Fruit fly (Drosophila melanogaster) whole organism, embryonic: ENCODE data around the gene CG9628.

Experiments used
- Abd-B ChIP-seq: fragments of 200-800 bp; sonication (Bioruptor generic); optimal IDR thresholded peaks from 2 replicates; lab custom pipeline; 2018; ENCODE audit warnings: missing biosample characterization, mild to moderate bottlenecking, missing genetic modification characterization, moderate library complexity
- Asciz ChIP-seq: fragments of 200-800 bp; sonication (Bioruptor generic); optimal IDR thresholded peaks from 2 replicates; lab custom pipeline; 2017; ENCODE audit warnings: missing biosample characterization, mild to moderate bottlenecking, missing genetic modification characterization, missing genetic modification reagents
- C15 ChIP-seq: fragments of 200-800 bp; sonication (Bioruptor generic); IDR thresholded peaks from 3 replicates; pipeline ENCODE4 v1.3.6; 2022; ENCODE audit warnings: missing biosample characterization, missing genetic modification characterization
- CG11456 ChIP-seq: fragments of 200-800 bp; sonication (Bioruptor generic); IDR thresholded peaks from 3 replicates; pipeline ENCODE4 v1.3.6; 2022; ENCODE audit warnings: missing biosample characterization, missing genetic modification characterization
- CG11696 ChIP-seq: fragments of 200-800 bp; sonication (Bioruptor generic); IDR thresholded peaks from 2 replicates; pipeline ENCODE4 v1.3.6; 2022; ENCODE audit warnings: missing biosample characterization, missing genetic modification characterization
- CG12744 ChIP-seq: fragments of 200-800 bp; sonication (Bioruptor generic); optimal IDR thresholded peaks from 2 replicates; lab custom pipeline; 2016; ENCODE audit warnings: missing biosample characterization, missing genetic modification characterization
- CG12769 ChIP-seq: fragments of 200-800 bp; sonication (Bioruptor generic); optimal IDR thresholded peaks from 2 replicates; lab custom pipeline; 2019; ENCODE audit warnings: missing biosample characterization, mild to moderate bottlenecking, missing genetic modification characterization, moderate library complexity
- CG13296 ChIP-seq: fragments of 200-800 bp; sonication (Bioruptor generic); optimal IDR thresholded peaks from 3 replicates; lab custom pipeline; 2018; ENCODE audit warnings: missing biosample characterization, mild to moderate bottlenecking, missing genetic modification characterization
- CG1529 ChIP-seq: fragments of 200-800 bp; sonication (Bioruptor generic); optimal IDR thresholded peaks from 3 replicates; lab custom pipeline; 2018; ENCODE audit warnings: missing biosample characterization, missing genetic modification characterization
- CG15696 ChIP-seq: fragments of 200-800 bp; sonication (Bioruptor generic); optimal IDR thresholded peaks from 2 replicates; lab custom pipeline; 2019; ENCODE audit warnings: missing biosample characterization, mild to moderate bottlenecking, missing genetic modification characterization, moderate library complexity
- CG30403 ChIP-seq: fragments of 200-800 bp; sonication (Bioruptor generic); optimal IDR thresholded peaks from 3 replicates; lab custom pipeline; 2016; ENCODE audit warnings: missing biosample characterization, missing genetic modification characterization
- CG32532 ChIP-seq: fragments of 200-800 bp; sonication (Bioruptor generic); IDR thresholded peaks from 2 replicates; pipeline ENCODE4 v1.3.6; 2022; ENCODE audit warnings: missing biosample characterization, missing genetic modification characterization
- CG3847 ChIP-seq: fragments of 200-800 bp; sonication (Bioruptor generic); IDR thresholded peaks from 2 replicates; pipeline ENCODE4 v1.3.6; 2022; ENCODE audit warnings: missing biosample characterization, missing genetic modification characterization
- CG4404 ChIP-seq: fragments of 200-800 bp; sonication (Bioruptor generic); IDR thresholded peaks from 2 replicates; pipeline ENCODE4 v1.3.6; 2022; ENCODE audit warnings: missing biosample characterization, missing genetic modification characterization
- CG6683 ChIP-seq: fragments of 200-800 bp; sonication (Bioruptor generic); optimal IDR thresholded peaks from 2 replicates; lab custom pipeline; 2017; ENCODE audit warnings: missing biosample characterization, mild to moderate bottlenecking, missing genetic modification characterization, missing genetic modification reagents
- CG7928 ChIP-seq: fragments of 200-800 bp; sonication (Bioruptor generic); optimal IDR thresholded peaks from 2 replicates; lab custom pipeline; 2017; ENCODE audit warnings: missing biosample characterization, mild to moderate bottlenecking, missing genetic modification characterization
- CG9215 ChIP-seq: fragments of 200-800 bp; sonication (Bioruptor generic); IDR thresholded peaks from 2 replicates; pipeline ENCODE4 v1.3.6; 2022; ENCODE audit warnings: missing biosample characterization, missing genetic modification characterization
- CkIIα-i1 ChIP-seq: fragments of 200-800 bp; sonication (Bioruptor generic); IDR thresholded peaks from 2 replicates; pipeline ENCODE4 v1.3.6; 2022; ENCODE audit warnings: missing biosample characterization, missing genetic modification characterization
- CrebB ChIP-seq: fragments of 200-800 bp; sonication (Bioruptor generic); optimal IDR thresholded peaks from 3 replicates; lab custom pipeline; 2018; ENCODE audit warnings: missing biosample characterization, mild to moderate bottlenecking, missing genetic modification characterization
- Dek ChIP-seq: fragments of 200-800 bp; sonication (Bioruptor generic); optimal IDR thresholded peaks from 3 replicates; lab custom pipeline; 2019; ENCODE audit warnings: missing biosample characterization, mild to moderate bottlenecking, missing genetic modification characterization, moderate library complexity
- HHEX ChIP-seq: fragments of 200-800 bp; sonication (Bioruptor generic); optimal IDR thresholded peaks from 3 replicates; lab custom pipeline; 2017; ENCODE audit warnings: missing biosample characterization, mild to moderate bottlenecking, missing genetic modification characterization, missing genetic modification reagents
- HmgZ ChIP-seq: fragments of 200-800 bp; sonication (Bioruptor generic); optimal IDR thresholded peaks from 2 replicates; lab custom pipeline; 2018; ENCODE audit warnings: missing biosample characterization, mild to moderate bottlenecking, missing genetic modification characterization
- Hmr ChIP-seq: fragments of 200-800 bp; sonication (Bioruptor generic); optimal IDR thresholded peaks from 3 replicates; lab custom pipeline; 2017; ENCODE audit warnings: mild to moderate bottlenecking, missing biosample characterization, missing genetic modification reagents, missing genetic modification characterization
- Hr39 ChIP-seq: fragments of >200 bp; optimal IDR thresholded peaks from 2 replicates; lab custom pipeline; 2017
- NFAT ChIP-seq: fragments of 200-800 bp; sonication (Bioruptor generic); IDR thresholded peaks from 2 replicates; pipeline ENCODE4 v1.3.6; 2022; ENCODE audit warnings: missing biosample characterization, missing genetic modification characterization
- Nf-YC ChIP-seq: fragments of 200-800 bp; optimal IDR thresholded peaks from 3 replicates; lab custom pipeline; 2019; ENCODE audit warnings: missing biosample characterization, mild to moderate bottlenecking, missing genetic modification characterization, moderate library complexity
- PHDP ChIP-seq: fragments of 200-800 bp; sonication (Bioruptor generic); optimal IDR thresholded peaks from 3 replicates; lab custom pipeline; 2018; ENCODE audit warnings: missing biosample characterization, mild to moderate bottlenecking, missing genetic modification characterization, moderate library complexity
- Vsx1 ChIP-seq: fragments of 200-800 bp; sonication (Bioruptor generic); optimal IDR thresholded peaks from 2 replicates; lab custom pipeline; 2017; ENCODE audit warnings: missing biosample characterization, mild to moderate bottlenecking, missing genetic modification characterization, missing genetic modification reagents
- bcd ChIP-seq: fragments of 200-800 bp; sonication (Bioruptor generic); optimal IDR thresholded peaks from 2 replicates; lab custom pipeline; 2017; ENCODE audit warnings: missing biosample characterization, mild to moderate bottlenecking, missing genetic modification characterization
- chinmo ChIP-seq: fragments of 200-800 bp; sonication (Bioruptor generic); IDR thresholded peaks from 4 replicates; pipeline ENCODE4 v1.3.6; 2022; ENCODE audit warnings: missing biosample characterization, missing genetic modification characterization; ENCODE audit not compliant: partially characterized antibody
- dpn ChIP-seq, 2 experiments: fragments of 200-800 bp; sonication (Bioruptor generic); optimal IDR thresholded peaks; 3 replicates each; lab custom pipeline; 2016; ENCODE audit warnings: missing biosample characterization in 2 of 2, missing genetic modification characterization in 2 of 2
- fd102C ChIP-seq: fragments of 200-800 bp; sonication (Bioruptor generic); optimal IDR thresholded peaks from 2 replicates; lab custom pipeline; 2018; ENCODE audit warnings: missing biosample characterization, mild to moderate bottlenecking, missing genetic modification characterization, moderate library complexity
- fd64A ChIP-seq: fragments of 200-800 bp; sonication (Bioruptor generic); optimal IDR thresholded peaks from 3 replicates; lab custom pipeline; 2018; ENCODE audit warnings: missing biosample characterization, mild to moderate bottlenecking, missing genetic modification characterization
- ftz-f1 ChIP-seq: fragments of 200-800 bp; sonication (Bioruptor generic); optimal IDR thresholded peaks from 2 replicates; lab custom pipeline; 2016; ENCODE audit warnings: missing biosample characterization, missing genetic modification characterization
- gsb ChIP-seq: fragments of 200-800 bp; sonication (Bioruptor generic); IDR thresholded peaks from 2 replicates; pipeline ENCODE4 v1.3.6; 2022; ENCODE audit warnings: missing biosample characterization, missing genetic modification characterization
- ham ChIP-seq: fragments of 200-800 bp; sonication (Bioruptor generic); IDR thresholded peaks from 2 replicates; pipeline ENCODE4 v1.3.6; 2022; ENCODE audit warnings: missing biosample characterization, missing genetic modification characterization
- hbn ChIP-seq: fragments of 200-800 bp; sonication (Bioruptor generic); IDR thresholded peaks from 2 replicates; pipeline ENCODE4 v1.3.6; 2022; ENCODE audit warnings: missing biosample characterization, missing genetic modification characterization; ENCODE audit not compliant: partially characterized antibody
- pan ChIP-seq, 4 experiments: fragments of >200 bp in 3 of 4; fragments of 200-800 bp in 1 of 4; sonication (Bioruptor generic) in 1 of 4; optimal IDR thresholded peaks in 3 of 4; IDR thresholded peaks in 1 of 4; 2 replicates each; pipeline versions ENCODE4 v1.3.6 to Lab custom; 2017 to 2022; ENCODE audit warnings: missing biosample characterization in 2 of 4, missing genetic modification characterization in 2 of 4, mixed read lengths in 1 of 4
- repo ChIP-seq: fragments of 200-800 bp; sonication (Bioruptor generic); optimal IDR thresholded peaks from 2 replicates; lab custom pipeline; 2016; ENCODE audit warnings: missing biosample characterization, missing genetic modification characterization
- slp2 ChIP-seq: fragments of 200-800 bp; sonication (Bioruptor generic); optimal IDR thresholded peaks from 2 replicates; lab custom pipeline; 2016; ENCODE audit warnings: missing biosample characterization, missing genetic modification characterization
- sna ChIP-seq: fragments of 200-800 bp; sonication (Bioruptor generic); IDR thresholded peaks from 2 replicates; pipeline ENCODE4 v1.3.6; 2022; ENCODE audit warnings: missing biosample characterization, missing genetic modification characterization; ENCODE audit not compliant: partially characterized antibody
- sob ChIP-seq: fragments of 200-800 bp; sonication (Bioruptor generic); IDR thresholded peaks from 2 replicates; pipeline ENCODE4 v1.3.6; 2022; ENCODE audit warnings: missing biosample characterization, missing genetic modification characterization
- sqz ChIP-seq: fragments of 200-800 bp; sonication (Bioruptor generic); optimal IDR thresholded peaks from 3 replicates; lab custom pipeline; 2018; ENCODE audit warnings: missing biosample characterization, mild to moderate bottlenecking, missing genetic modification characterization
- tap ChIP-seq: fragments of 200-800 bp; optimal IDR thresholded peaks from 3 replicates; lab custom pipeline; 2019; ENCODE audit warnings: missing biosample characterization, mild to moderate bottlenecking, missing genetic modification characterization, moderate library complexity
- tgo ChIP-seq: fragments of 200-800 bp; sonication (Bioruptor generic); IDR thresholded peaks from 3 replicates; pipeline ENCODE4 v1.3.6; 2022; ENCODE audit warnings: missing biosample characterization, missing genetic modification characterization
- unc-4 ChIP-seq: fragments of 200-800 bp; sonication (Bioruptor generic); IDR thresholded peaks from 2 replicates; pipeline ENCODE4 v1.3.6; 2022; ENCODE audit warnings: missing biosample characterization, missing genetic modification characterization; ENCODE audit not compliant: partially characterized antibody
- wdn ChIP-seq: fragments of 200-800 bp; sonication (Bioruptor generic); IDR thresholded peaks from 2 replicates; pipeline ENCODE4 v1.3.6; 2022; ENCODE audit warnings: missing biosample characterization, missing genetic modification characterization
- wek ChIP-seq: fragments of 200-800 bp; sonication (Bioruptor generic); optimal IDR thresholded peaks from 3 replicates; lab custom pipeline; 2018; ENCODE audit warnings: missing biosample characterization, mild to moderate bottlenecking, missing genetic modification characterization, moderate library complexity
- zen ChIP-seq: fragments of 200-800 bp; sonication (Bioruptor generic); optimal IDR thresholded peaks from 3 replicates; lab custom pipeline; 2018; ENCODE audit warnings: missing biosample characterization, mild to moderate bottlenecking, missing genetic modification characterization, moderate library complexity

Gene CG9628

DNA sequence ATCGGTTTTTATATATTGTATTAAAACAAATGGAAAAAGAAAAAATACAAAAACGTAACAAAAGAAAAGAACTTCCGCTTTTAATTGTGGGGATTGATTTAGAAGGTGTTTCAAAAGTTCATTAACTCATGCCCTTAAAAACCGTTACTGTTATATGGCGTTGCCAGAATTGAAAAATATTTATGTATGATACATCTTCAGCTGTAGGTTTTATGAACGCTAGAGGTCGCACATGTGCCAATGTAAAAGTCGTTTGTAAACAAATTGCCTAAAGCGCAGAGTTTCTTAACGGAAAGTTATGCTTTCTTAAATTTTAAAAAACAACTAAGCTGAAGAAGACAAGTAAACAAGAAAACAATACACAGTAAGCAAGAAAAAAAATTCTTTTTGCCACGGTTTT is 49.0 kb downstream of the CG9628 start (continued):
- TF ChIP-seq NFAT (no peak; the same call in 1 of the 2 replicates), bcd (no peak), CG15696 (tag; lab: Kevin White, UChicago) (peak; percentile 28), HmgZ (tag; lab: Kevin White, UChicago) (peak; percentile 24), pan (optimal IDR thresholded peaks at IDR 0.05; lab: Kevin White, UChicago) (no peak), pan (GFP tag; optimal IDR thresholded peaks at IDR 0.05 in 1 of 2, IDR thresholded peaks at IDR 0.05 in 1 of 2) (no peak), Abd-B (GFP tag; lab: Kevin White, UChicago) (peak; percentile 4), repo (GFP tag; lab: Kevin White, UChicago) (no peak), CG11456 (GFP tag; lab: Robert Waterston, UW) (peak; percentile 58; the same call in 1 of the 3 replicates), sna (GFP tag; lab: Robert Waterston, UW) (no peak), sob (GFP tag; lab: Robert Waterston, UW) (0 out of 2 replicates have a peak, but pooled peaks have one; percentile 14), wdn (GFP tag; lab: Robert Waterston, UW) (no peak), zen (tag; lab: Kevin White, UChicago) (peak; percentile 21), CG1529 (GFP tag; lab: Kevin White, UChicago) (no peak), CG4404 (no peak), wek (GFP tag; lab: Kevin White, UChicago) (no peak), fd64A (GFP tag; lab: Kevin White, UChicago) (no peak), Dek (tag; lab: Kevin White, UChicago) (peak; percentile 43), gsb (GFP tag; lab: Robert Waterston, UW) (no peak), ham (no peak), Hmr (GFP tag; lab: Kevin White, UChicago) (peak; percentile 35), CG3847 (GFP tag; lab: Robert Waterston, UW) (peak; percentile 60), Vsx1 (GFP tag; lab: Kevin White, UChicago) (no peak)

DNA sequence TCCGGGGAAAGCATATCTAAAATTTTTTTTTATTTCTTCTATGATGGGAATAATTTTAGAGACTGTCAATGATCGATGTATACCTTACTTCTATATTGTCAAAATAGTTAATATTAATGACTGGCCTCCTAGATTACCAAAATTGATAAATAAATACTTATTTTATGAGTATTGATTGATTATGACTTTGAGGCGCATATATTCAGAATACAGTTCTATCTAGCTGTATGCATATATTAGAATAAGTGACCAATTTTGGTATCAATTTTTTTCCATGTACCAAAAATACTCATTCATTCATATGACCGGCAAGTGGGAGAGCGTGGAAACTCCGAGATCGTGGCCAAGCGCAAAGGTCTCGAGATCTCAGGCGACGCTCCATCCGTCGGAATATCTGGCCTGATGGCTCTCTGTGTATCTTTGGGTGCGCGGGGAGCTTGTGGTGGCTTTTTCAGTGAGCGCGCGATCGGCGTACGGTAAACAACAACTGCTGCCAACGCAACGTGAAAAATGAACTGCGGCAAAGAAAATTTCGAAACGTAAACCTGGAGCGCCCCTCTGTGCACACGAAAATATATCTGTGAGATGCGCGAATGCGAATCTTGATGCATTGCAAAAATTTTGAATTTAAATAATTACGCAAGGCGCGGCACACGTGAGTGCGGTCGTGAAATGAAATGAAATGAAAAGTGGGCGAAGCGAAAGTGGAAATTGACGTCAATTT is 50.0 kb downstream of the CG9628 start, which contains the start of the genes CG43121 and ome:
CG43121 (minus strand) TSS at position 51 of the 724 bp plus-strand sequence.
ome (plus strand) TSS at position 453 of the 724 bp plus-strand sequence.
- peak; percentile 19 for TF ChIP-seq HHEX
- peak; percentile 31 for TF ChIP-seq Asciz
- TF ChIP-seq ftz-f1 (GFP tag; lab: Kevin White, UChicago), result peak; percentile 13
- no peak for TF ChIP-seq dpn (GFP tag; optimal IDR thresholded peaks at IDR 0.05; lab: Kevin White, UChicago)
- peak; percentile 26 for TF ChIP-seq CG30403 (GFP tag; lab: Kevin White, UChicago)
- peak; percentile 23 for TF ChIP-seq CrebB (tag; lab: Kevin White, UChicago)
- TF ChIP-seq slp2 (GFP tag; lab: Kevin White, UChicago), result no peak
- TF ChIP-seq CG12769, result peak; percentile 69
- TF ChIP-seq CG32532 (GFP tag; lab: Robert Waterston, UW), result peak; percentile 31; the same call in 1 of the 2 replicates
- 0 out of 2 replicates have a peak, but pooled peaks have one; percentile 26 for TF ChIP-seq hbn
- TF ChIP-seq Hr39 (lab: Kevin White, UChicago), result no peak
- TF ChIP-seq CkIIα-i1 (GFP tag; lab: Robert Waterston, UW), result no peak
- TF ChIP-seq CG13296, result peak; percentile 55
- no peak for TF ChIP-seq CG12744 (GFP tag; lab: Kevin White, UChicago)
- no peak for TF ChIP-seq unc-4
- TF ChIP-seq tap (tag; lab: Kevin White, UChicago), result peak; percentile 35
- no peak for TF ChIP-seq CG9215
- no peak for TF ChIP-seq C15 (GFP tag; lab: Robert Waterston, UW)
- peak; percentile 68; the same call in 1 of the 4 replicates for TF ChIP-seq chinmo
- TF ChIP-seq CG6683 (GFP tag; lab: Kevin White, UChicago), result no peak
- no peak for TF ChIP-seq fd102C (GFP tag; lab: Kevin White, UChicago)
- TF ChIP-seq CG7928 (GFP tag; lab: Kevin White, UChicago), result no peak
- peak; percentile 21 for TF ChIP-seq Nf-YC (tag; lab: Kevin White, UChicago)
- no peak for TF ChIP-seq tgo (GFP tag; lab: Robert Waterston, UW)
- peak; percentile 28 for TF ChIP-seq PHDP (tag; lab: Kevin White, UChicago)
- TF ChIP-seq sqz (GFP tag; lab: Kevin White, UChicago), result no peak
- no peak for TF ChIP-seq CG11696
